Fruit fly (Drosophila melanogaster): ENCODE measurements around the gene Sgs3.

Gene Sgs3

dm6 chr3L:11523286-11523685, 11.3 kb downstream of the Sgs3 start (continued):
- no peak for TF ChIP-seq prd (optimal IDR thresholded peaks at IDR 0.05)
- no peak for TF ChIP-seq prd (GFP tag; IDR thresholded peaks at IDR 0.05)
- TF ChIP-seq CG10462 (GFP tag; optimal IDR thresholded peaks at IDR 0.05) = no peak
- TF ChIP-seq Aef1 (GFP tag; IDR thresholded peaks at IDR 0.05) = no peak
- TF ChIP-seq Hand (GFP tag; optimal IDR thresholded peaks at IDR 0.05) = no peak
- no peak for TF ChIP-seq CG17359 (tag; optimal IDR thresholded peaks at IDR 0.05)
- TF ChIP-seq h (optimal IDR thresholded peaks at IDR 0.05) = no peak
- no peak for TF ChIP-seq ap (GFP tag; IDR thresholded peaks at IDR 0.05)
- TF ChIP-seq CG15479 (GFP tag; optimal IDR thresholded peaks at IDR 0.05) = no peak
- peak; percentile 74 for TF ChIP-seq HmgZ (tag; optimal IDR thresholded peaks at IDR 0.05)
- TF ChIP-seq Dad (GFP tag; optimal IDR thresholded peaks at IDR 0.05) = no peak
- TF ChIP-seq crol (GFP tag; IDR thresholded peaks at IDR 0.05) = no peak
- peak; percentile 11 for TF ChIP-seq Fer1 (GFP tag; optimal IDR thresholded peaks at IDR 0.05)
- no peak for TF ChIP-seq NK7.1 (GFP tag; optimal IDR thresholded peaks at IDR 0.05)
- TF ChIP-seq Adf1 (GFP tag; IDR thresholded peaks at IDR 0.05) = no peak
- no peak for TF ChIP-seq CG17802 (tag; optimal IDR thresholded peaks at IDR 0.05)
- TF ChIP-seq Dbx (GFP tag; IDR thresholded peaks at IDR 0.05) = peak; percentile 58; the same call in 1 of the 3 replicates
- no peak for TF ChIP-seq CG12391 (tag; optimal IDR thresholded peaks at IDR 0.05)
- no peak for TF ChIP-seq Rx (GFP tag; IDR thresholded peaks at IDR 0.05)
- TF ChIP-seq CG6765 (GFP tag; optimal IDR thresholded peaks at IDR 0.05) = no peak
- no peak for TF ChIP-seq grau (tag; optimal IDR thresholded peaks at IDR 0.05)
- no peak for TF ChIP-seq hkb (optimal IDR thresholded peaks at IDR 0.05)
- no peak for TF ChIP-seq hkb (GFP tag; IDR thresholded peaks at IDR 0.05)
- TF ChIP-seq CG3407 (GFP tag; optimal IDR thresholded peaks at IDR 0.05) = no peak
- TF ChIP-seq Dref (GFP tag; IDR thresholded peaks at IDR 0.05) = no peak
- TF ChIP-seq sd (tag; optimal IDR thresholded peaks at IDR 0.05) = peak; percentile 10
- no peak for TF ChIP-seq Sox102F (GFP tag; optimal IDR thresholded peaks at IDR 0.05)
- TF ChIP-seq Nf-YC (tag; optimal IDR thresholded peaks at IDR 0.05) = no peak
- no peak for TF ChIP-seq usp (GFP tag; optimal IDR thresholded peaks at IDR 0.05)
- TF ChIP-seq Sox100B (GFP tag; optimal IDR thresholded peaks at IDR 0.05) = no peak
- TF ChIP-seq CG8290 (GFP tag; optimal IDR thresholded peaks at IDR 0.05) = no peak
- TF ChIP-seq CG8290 (tag; optimal IDR thresholded peaks at IDR 0.05) = no peak
- TF ChIP-seq Nf-YB (GFP tag; optimal IDR thresholded peaks at IDR 0.05) = no peak
- TF ChIP-seq Atf6 (GFP tag; IDR thresholded peaks at IDR 0.05) = no peak
- no peak for TF ChIP-seq shn (GFP tag; optimal IDR thresholded peaks at IDR 0.05)
- no peak; the same call in 2 of the 3 replicates for TF ChIP-seq CG34224 (GFP tag; IDR thresholded peaks at IDR 0.05; ENCODE audit: partially characterized antibody)
- TF ChIP-seq pnt (GFP tag; optimal IDR thresholded peaks at IDR 0.05) = no peak
- no peak for TF ChIP-seq ash1 (GFP tag; optimal IDR thresholded peaks at IDR 0.05)
- TF ChIP-seq bcd (GFP tag; optimal IDR thresholded peaks at IDR 0.05) = no peak
- TF ChIP-seq pzg (GFP tag; optimal IDR thresholded peaks at IDR 0.05) = peak; percentile 26
- TF ChIP-seq Spps (tag; optimal IDR thresholded peaks at IDR 0.05) = no peak
- TF ChIP-seq Myb (GFP tag; optimal IDR thresholded peaks at IDR 0.05) = no peak
- no peak for TF ChIP-seq insv (GFP tag; optimal IDR thresholded peaks at IDR 0.05)
- no peak for TF ChIP-seq lab (GFP tag; optimal IDR thresholded peaks at IDR 0.05)
- no peak for TF ChIP-seq tgo (GFP tag; IDR thresholded peaks at IDR 0.05)
- TF ChIP-seq Poxn (GFP tag; IDR thresholded peaks at IDR 0.05) = no peak
- TF ChIP-seq pita (GFP tag; optimal IDR thresholded peaks at IDR 0.05) = peak; percentile 36
- TF ChIP-seq da (GFP tag; optimal IDR thresholded peaks at IDR 0.05) = no peak
- TF ChIP-seq Stat92E (GFP tag; optimal IDR thresholded peaks at IDR 0.05) = peak in 1 of 3 experiments; percentile 22
- no peak for TF ChIP-seq MESR4 (GFP tag; optimal IDR thresholded peaks at IDR 0.05)
- 0 out of 2 replicates have a peak, but pooled peaks have one; percentile 19 for TF ChIP-seq H2.0 (GFP tag; IDR thresholded peaks at IDR 0.05)
- no peak for TF ChIP-seq CG4328 (GFP tag; optimal IDR thresholded peaks at IDR 0.05)
- no peak for TF ChIP-seq CG5245 (GFP tag; optimal IDR thresholded peaks at IDR 0.05)

Measured in whole organism, embryonic.